Fruit fly (Drosophila melanogaster) whole organism, pupa: ENCODE data around the gene CG6790.

Experiments
- CG10348 ChIP-seq: fragments of 200-800 bp; sonication (Bioruptor generic); IDR thresholded peaks from 2 replicates; pipeline ENCODE4 v1.3.6; 2022; ENCODE audit warnings: missing biosample characterization, missing genetic modification characterization
- CG12605 ChIP-seq: fragments of 200-800 bp; sonication (Bioruptor generic); IDR thresholded peaks from 2 replicates; pipeline ENCODE4 v1.3.6; 2022; ENCODE audit warnings: missing biosample characterization, missing genetic modification characterization
- CG13204 ChIP-seq: fragments of 200-800 bp; sonication (Bioruptor generic); optimal IDR thresholded peaks from 2 replicates; lab custom pipeline; 2018; ENCODE audit warnings: missing biosample characterization, mild to moderate bottlenecking, missing genetic modification characterization, moderate library complexity
- CG14655 ChIP-seq: fragments of 200-800 bp; sonication (Bioruptor generic); optimal IDR thresholded peaks from 3 replicates; lab custom pipeline; 2017; ENCODE audit warnings: mild to moderate bottlenecking, missing biosample characterization, missing genetic modification reagents, missing genetic modification characterization
- CG15710 ChIP-seq: fragments of 200-800 bp; sonication (Bioruptor generic); optimal IDR thresholded peaks from 2 replicates; lab custom pipeline; 2018; ENCODE audit warnings: missing biosample characterization, mild to moderate bottlenecking, missing genetic modification characterization, moderate library complexity
- CG17806 ChIP-seq: fragments of 200-800 bp; sonication (Bioruptor generic); optimal IDR thresholded peaks from 2 replicates; lab custom pipeline; 2018; ENCODE audit warnings: missing biosample characterization, mild to moderate bottlenecking, missing genetic modification characterization, moderate library complexity
- CG32121 ChIP-seq: fragments of 200-800 bp; sonication (Bioruptor generic); IDR thresholded peaks from 2 replicates; pipeline ENCODE4 v1.3.6; 2022; ENCODE audit warnings: missing biosample characterization, missing genetic modification characterization
- CG34367 ChIP-seq: fragments of 200-800 bp; sonication (Bioruptor generic); optimal IDR thresholded peaks from 2 replicates; lab custom pipeline; 2018; ENCODE audit warnings: missing biosample characterization, mild to moderate bottlenecking, missing genetic modification characterization
- CG4496 ChIP-seq: fragments of 200-800 bp; sonication (Bioruptor generic); IDR thresholded peaks from 3 replicates; pipeline ENCODE4 v1.3.6; 2022; ENCODE audit warnings: missing biosample characterization, missing genetic modification characterization
- CG8159 ChIP-seq: fragments of 200-800 bp; sonication (Bioruptor generic); optimal IDR thresholded peaks from 3 replicates; lab custom pipeline; 2018; ENCODE audit warnings: missing biosample characterization, mild to moderate bottlenecking, missing genetic modification characterization, moderate library complexity
- CG8301 ChIP-seq: fragments of 200-800 bp; sonication (Bioruptor generic); optimal IDR thresholded peaks from 2 replicates; lab custom pipeline; 2018; ENCODE audit warnings: missing biosample characterization, mild to moderate bottlenecking, missing genetic modification characterization
- CG9948 ChIP-seq: fragments of 200-800 bp; sonication (Bioruptor generic); optimal IDR thresholded peaks from 2 replicates; lab custom pipeline; 2018; ENCODE audit warnings: missing biosample characterization, mild to moderate bottlenecking, missing genetic modification characterization, moderate library complexity
- D1 ChIP-seq: fragments of 200-800 bp; sonication (Bioruptor generic); optimal IDR thresholded peaks from 2 replicates; lab custom pipeline; 2018; ENCODE audit warnings: missing biosample characterization, mild to moderate bottlenecking, missing genetic modification characterization, moderate library complexity
- EcR ChIP-seq: fragments of 200-800 bp; sonication (Bioruptor generic); optimal IDR thresholded peaks from 3 replicates; lab custom pipeline; 2019; ENCODE audit warnings: missing biosample characterization, missing genetic modification characterization, mild to moderate bottlenecking, moderate library complexity, missing genetic modification reagents
- Ets98B ChIP-seq: fragments of 200-800 bp; sonication (Bioruptor generic); IDR thresholded peaks from 2 replicates; pipeline ENCODE4 v1.3.6; 2022; ENCODE audit warnings: missing biosample characterization, missing genetic modification characterization
- Pif1A ChIP-seq: fragments of 200-800 bp; sonication (Bioruptor generic); optimal IDR thresholded peaks from 3 replicates; lab custom pipeline; 2016; ENCODE audit warnings: missing biosample characterization, missing genetic modification characterization
- Pif1B ChIP-seq: fragments of 200-800 bp; sonication (Bioruptor generic); optimal IDR thresholded peaks from 3 replicates; lab custom pipeline; 2016; ENCODE audit warnings: missing biosample characterization, missing genetic modification characterization
- Snoo ChIP-seq: fragments of 200-800 bp; sonication (Bioruptor generic); optimal IDR thresholded peaks from 3 replicates; lab custom pipeline; 2017; ENCODE audit warnings: missing biosample characterization, mild to moderate bottlenecking, missing genetic modification characterization, inconsistent platforms
- fd96Ca ChIP-seq: fragments of 200-800 bp; sonication (Bioruptor generic); IDR thresholded peaks from 3 replicates; pipeline ENCODE4 v1.3.6; 2022; ENCODE audit warnings: missing biosample characterization, missing genetic modification characterization
- gl ChIP-seq: fragments of 200-800 bp; sonication (Bioruptor generic); optimal IDR thresholded peaks from 2 replicates; lab custom pipeline; 2018; ENCODE audit warnings: missing biosample characterization, mild to moderate bottlenecking, missing genetic modification characterization
- rn ChIP-seq: fragments of 200-800 bp; sonication (Bioruptor generic); IDR thresholded peaks from 2 replicates; pipeline ENCODE4 v1.3.6; 2022; ENCODE audit warnings: missing biosample characterization, missing genetic modification characterization

CG6790 gene

dm6 chr3R:11563147-11563546 lies 15.4 kb downstream of the CG6790 start:
- no peak for TF ChIP-seq CG9948
- TF ChIP-seq CG12605, result peak; percentile 14; the same call in 1 of the 2 replicates
- TF ChIP-seq CG8301, result no peak
- TF ChIP-seq, all 21 proteins: peak for 1

- TF ChIP-seq CG10348 (peak; percentile 66), CG13204 (GFP tag; lab: Kevin White, UChicago) (peak; percentile 80), Ets98B (GFP tag; lab: Robert Waterston, UW) (peak; percentile 97), CG17806 (tag; lab: Kevin White, UChicago) (peak; percentile 93), rn (GFP tag; lab: Robert Waterston, UW) (peak; percentile 77), CG9948 (peak; percentile 89), CG8159 (peak; percentile 97), CG14655 (peak; percentile 94), EcR (GFP tag; lab: Kevin White, UChicago) (peak; percentile 13), gl (tag; lab: Kevin White, UChicago) (peak; percentile 85), fd96Ca (GFP tag; lab: Robert Waterston, UW) (peak; percentile 98), CG15710 (tag; lab: Kevin White, UChicago) (peak; percentile 91), Pif1A (GFP tag; lab: Kevin White, UChicago) (peak; percentile 98), CG32121 (GFP tag; lab: Robert Waterston, UW) (peak; percentile 96), Pif1B (GFP tag; lab: Kevin White, UChicago) (peak; percentile 94), CG8301 (peak; percentile 94), CG4496 (peak; percentile 98), Snoo (tag; lab: Kevin White, UChicago) (peak; percentile 96), CG12605 (peak; percentile 90), D1 (tag; lab: Kevin White, UChicago) (peak; percentile 94), CG34367 (tag; lab: Kevin White, UChicago) (peak; percentile 90)
Measured at dm6 chr3R:11562326-11563109, 16.0 kb downstream of the CG6790 start.

dm6 chr3R:11561648-11562047 lies 16.9 kb downstream of the CG6790 start:
- TF ChIP-seq CG8159, result no peak
- TF ChIP-seq D1 (tag; lab: Kevin White, UChicago), result no peak
- no peak for TF ChIP-seq CG8301
- no peak for TF ChIP-seq CG12605
- TF ChIP-seq Ets98B (GFP tag; lab: Robert Waterston, UW), result no peak
- TF ChIP-seq CG15710 (tag; lab: Kevin White, UChicago), result no peak
- no peak for TF ChIP-seq CG32121 (GFP tag; lab: Robert Waterston, UW)
- no peak for TF ChIP-seq CG13204 (GFP tag; lab: Kevin White, UChicago)
- TF ChIP-seq CG34367 (tag; lab: Kevin White, UChicago), result no peak
- no peak for TF ChIP-seq rn (GFP tag; lab: Robert Waterston, UW)
- no peak for TF ChIP-seq EcR (GFP tag; lab: Kevin White, UChicago)
- TF ChIP-seq CG17806 (tag; lab: Kevin White, UChicago), result no peak

- TF ChIP-seq CG32121 (GFP tag; lab: Robert Waterston, UW) (peak; percentile 76), gl (tag; lab: Kevin White, UChicago) (no peak), EcR (GFP tag; lab: Kevin White, UChicago) (no peak), CG8159 (peak; percentile 68), CG15710 (tag; lab: Kevin White, UChicago) (peak; percentile 66), Ets98B (GFP tag; lab: Robert Waterston, UW) (peak; percentile 83), CG14655 (peak; percentile 71), Snoo (tag; lab: Kevin White, UChicago) (peak; percentile 56), rn (GFP tag; lab: Robert Waterston, UW) (peak; percentile 75), CG13204 (GFP tag; lab: Kevin White, UChicago) (no peak), CG8301 (peak; percentile 61), CG17806 (tag; lab: Kevin White, UChicago) (peak; percentile 68), D1 (tag; lab: Kevin White, UChicago) (peak; percentile 51), CG9948 (peak; percentile 66), CG4496 (peak; percentile 92), CG12605 (peak; percentile 81), fd96Ca (GFP tag; lab: Robert Waterston, UW) (peak; percentile 75), CG34367 (tag; lab: Kevin White, UChicago) (peak; percentile 58), CG10348 (peak; percentile 38; the same call in 1 of the 2 replicates), Pif1A (GFP tag; lab: Kevin White, UChicago) (peak; percentile 71), Pif1B (GFP tag; lab: Kevin White, UChicago) (peak; percentile 43)
Measured at dm6 chr3R:11557492-11557965, 21.0 kb downstream of the CG6790 start, which contains the start of gene CG10898. CG10898 (plus strand) TSS chr3R:11557776.

- TF ChIP-seq CG12605 (no peak), Pif1B (GFP tag; lab: Kevin White, UChicago) (no peak), Ets98B (GFP tag; lab: Robert Waterston, UW) (no peak), CG8159 (no peak), CG9948 (no peak), CG17806 (tag; lab: Kevin White, UChicago) (no peak), CG4496 (no peak), CG14655 (no peak), D1 (tag; lab: Kevin White, UChicago) (no peak), CG34367 (tag; lab: Kevin White, UChicago) (no peak), fd96Ca (GFP tag; lab: Robert Waterston, UW) (no peak), Snoo (tag; lab: Kevin White, UChicago) (no peak), CG13204 (GFP tag; lab: Kevin White, UChicago) (no peak), EcR (GFP tag; lab: Kevin White, UChicago) (no peak), CG15710 (tag; lab: Kevin White, UChicago) (no peak), gl (tag; lab: Kevin White, UChicago) (no peak), Pif1A (GFP tag; lab: Kevin White, UChicago) (no peak), CG10348 (no peak), CG8301 (no peak)
- TF ChIP-seq, all 21 proteins: peak for 0
Measured at dm6 chr3R:11554982-11555381, 23.6 kb downstream of the CG6790 start.
